Fruit fly (Drosophila melanogaster): Measurements from ENCODE around the gene Jon99Fi.

Gene Jon99Fi

dm6 chr3R:30501174-30501573, 12.4 kb downstream of the Jon99Fi start (continued):
- TF ChIP-seq CG17829 (tag; optimal IDR thresholded peaks at IDR 0.05), result no peak
- no peak for TF ChIP-seq Hr39 (optimal IDR thresholded peaks at IDR 0.05)
- TF ChIP-seq CG8388 (GFP tag; optimal IDR thresholded peaks at IDR 0.05), result no peak
- no peak for TF ChIP-seq run (tag; optimal IDR thresholded peaks at IDR 0.05)
- 0 out of 3 replicates have a peak, but pooled peaks have one; percentile 6 for TF ChIP-seq gce (GFP tag; IDR thresholded peaks at IDR 0.05)
- peak; percentile 31 for TF ChIP-seq CG7271 (tag; optimal IDR thresholded peaks at IDR 0.05)
- TF ChIP-seq CG3995 (GFP tag; optimal IDR thresholded peaks at IDR 0.05), result no peak
- no peak for TF ChIP-seq CG3065 (GFP tag; optimal IDR thresholded peaks at IDR 0.05)
- TF ChIP-seq gro (GFP tag; optimal IDR thresholded peaks at IDR 0.05), result no peak
- no peak for TF ChIP-seq knrl (GFP tag; IDR thresholded peaks at IDR 0.05; ENCODE audit: partially characterized antibody)
- no peak for TF ChIP-seq CG10462 (GFP tag; optimal IDR thresholded peaks at IDR 0.05)
- TF ChIP-seq ind (GFP tag; optimal IDR thresholded peaks at IDR 0.05), result peak; percentile 3
- no peak for TF ChIP-seq hth (optimal IDR thresholded peaks at IDR 0.05)
- no peak for TF ChIP-seq CG7963 (GFP tag; IDR thresholded peaks at IDR 0.05; ENCODE audit: partially characterized antibody)
- TF ChIP-seq CG8290 (GFP tag; optimal IDR thresholded peaks at IDR 0.05), result no peak
- no peak for TF ChIP-seq CG8290 (tag; optimal IDR thresholded peaks at IDR 0.05)
- TF ChIP-seq CG12769 (tag; optimal IDR thresholded peaks at IDR 0.05), result peak; percentile 11
- no peak for TF ChIP-seq ase (GFP tag; IDR thresholded peaks at IDR 0.05)
- no peak for TF ChIP-seq Hmx (GFP tag; optimal IDR thresholded peaks at IDR 0.05)
- TF ChIP-seq Bgb (GFP tag; IDR thresholded peaks at IDR 0.05; ENCODE audit: partially characterized antibody), result no peak
- no peak for TF ChIP-seq ftz-f1 (GFP tag; optimal IDR thresholded peaks at IDR 0.05)
- no peak for TF ChIP-seq D19A (tag; optimal IDR thresholded peaks at IDR 0.05)
- no peak for TF ChIP-seq odd (GFP tag; optimal IDR thresholded peaks at IDR 0.05)
- no peak for TF ChIP-seq CG2129 (GFP tag; IDR thresholded peaks at IDR 0.05; ENCODE audit: partially characterized antibody)
- TF ChIP-seq CG42726 (GFP tag; IDR thresholded peaks at IDR 0.05; ENCODE audit: partially characterized antibody), result no peak
- peak; percentile 16 for TF ChIP-seq CG12236 (GFP tag; optimal IDR thresholded peaks at IDR 0.05)
- TF ChIP-seq CG1602 (GFP tag; optimal IDR thresholded peaks at IDR 0.05), result no peak
- no peak for TF ChIP-seq CG15073 (GFP tag; optimal IDR thresholded peaks at IDR 0.05)
- peak; percentile 45 for TF ChIP-seq CG9727 (GFP tag; optimal IDR thresholded peaks at IDR 0.05)
- TF ChIP-seq CG10366 (GFP tag; IDR thresholded peaks at IDR 0.05), result peak; percentile 46
- TF ChIP-seq CG3281 (GFP tag; optimal IDR thresholded peaks at IDR 0.05), result no peak
- no peak for TF ChIP-seq CG2116 (GFP tag; optimal IDR thresholded peaks at IDR 0.05)
- no peak for TF ChIP-seq B-H2 (GFP tag; optimal IDR thresholded peaks at IDR 0.05)
- TF ChIP-seq hbn (GFP tag; IDR thresholded peaks at IDR 0.05; ENCODE audit: partially characterized antibody), result no peak
- TF ChIP-seq yki (optimal IDR thresholded peaks at IDR 0.05), result no peak
- no peak for TF ChIP-seq br (optimal IDR thresholded peaks at IDR 0.05)
- TF ChIP-seq CG11695 (GFP tag; IDR thresholded peaks at IDR 0.05), result 0 out of 3 replicates have a peak, but pooled peaks have one; percentile 49
- 0 out of 2 replicates have a peak, but pooled peaks have one; percentile 9 for TF ChIP-seq CG1024 (GFP tag; IDR thresholded peaks at IDR 0.05)
- TF ChIP-seq ham (GFP tag; IDR thresholded peaks at IDR 0.05), result no peak
- TF ChIP-seq CG15479 (GFP tag; optimal IDR thresholded peaks at IDR 0.05), result no peak
- TF ChIP-seq CG4424 (GFP tag; optimal IDR thresholded peaks at IDR 0.05), result peak; percentile 30
- no peak for TF ChIP-seq row (GFP tag; IDR thresholded peaks at IDR 0.05)
- no peak for TF ChIP-seq BtbVII (GFP tag; optimal IDR thresholded peaks at IDR 0.05)
- peak; percentile 40 for TF ChIP-seq Antp (GFP tag; optimal IDR thresholded peaks at IDR 0.05)
- peak; percentile 65 for TF ChIP-seq D19B (GFP tag; optimal IDR thresholded peaks at IDR 0.05)
- no peak for TF ChIP-seq cato (GFP tag; optimal IDR thresholded peaks at IDR 0.05; ENCODE audit: borderline replicate concordance)
- TF ChIP-seq CG11560 (tag; IDR thresholded peaks at IDR 0.05), result no peak
- no peak for TF ChIP-seq CG14710 (tag; optimal IDR thresholded peaks at IDR 0.05)
- TF ChIP-seq CG17361 (GFP tag; IDR thresholded peaks at IDR 0.05), result no peak
- TF ChIP-seq disco-r (GFP tag; optimal IDR thresholded peaks at IDR 0.05), result no peak
- no peak for TF ChIP-seq CG9876 (GFP tag; optimal IDR thresholded peaks at IDR 0.05)
- TF ChIP-seq Atf-2 (GFP tag; optimal IDR thresholded peaks at IDR 0.05), result no peak
- TF ChIP-seq CG12299 (tag; optimal IDR thresholded peaks at IDR 0.05), result no peak
